Fruit fly (Drosophila melanogaster) whole organism, embryonic: ENCODE data around the gene Or67a.

Source experiments
- Asciz ChIP-seq: fragments of 200-800 bp; sonication (Bioruptor generic); optimal IDR thresholded peaks from 2 replicates; lab custom pipeline; 2017; ENCODE audit warnings: missing biosample characterization, mild to moderate bottlenecking, missing genetic modification characterization, missing genetic modification reagents
- CG10267 ChIP-seq: fragments of 200-800 bp; sonication (Bioruptor generic); optimal IDR thresholded peaks from 2 replicates; lab custom pipeline; 2018; ENCODE audit warnings: missing biosample characterization, mild to moderate bottlenecking, missing genetic modification characterization, moderate library complexity
- CG13624 ChIP-seq: fragments of 200-800 bp; sonication (Bioruptor generic); optimal IDR thresholded peaks from 2 replicates; lab custom pipeline; 2016; ENCODE audit warnings: missing biosample characterization, missing genetic modification characterization
- CG14441 ChIP-seq: fragments of 200-800 bp; sonication (Bioruptor generic); IDR thresholded peaks from 2 replicates; pipeline ENCODE4 v1.3.6; 2022; ENCODE audit warnings: missing biosample characterization, missing genetic modification characterization
- CG15011 ChIP-seq: fragments of 200-800 bp; sonication (Bioruptor generic); optimal IDR thresholded peaks from 3 replicates; lab custom pipeline; 2018; ENCODE audit warnings: missing biosample characterization, mild to moderate bottlenecking, missing genetic modification characterization
- CG15696 ChIP-seq: fragments of 200-800 bp; sonication (Bioruptor generic); optimal IDR thresholded peaks from 2 replicates; lab custom pipeline; 2019; ENCODE audit warnings: missing biosample characterization, mild to moderate bottlenecking, missing genetic modification characterization, moderate library complexity
- CG16863 ChIP-seq: fragments of 200-800 bp; sonication (Bioruptor generic); optimal IDR thresholded peaks from 3 replicates; lab custom pipeline; 2016; ENCODE audit warnings: missing biosample characterization, missing genetic modification characterization
- CG17359 ChIP-seq: fragments of 200-800 bp; sonication (Bioruptor generic); optimal IDR thresholded peaks from 3 replicates; lab custom pipeline; 2018; ENCODE audit warnings: missing biosample characterization, mild to moderate bottlenecking, missing genetic modification characterization, moderate library complexity
- CG17361 ChIP-seq: fragments of 200-800 bp; sonication (Bioruptor generic); IDR thresholded peaks from 3 replicates; pipeline ENCODE4 v1.3.6; 2022; ENCODE audit warnings: missing biosample characterization, missing genetic modification characterization
- CG18262 ChIP-seq: fragments of 200-800 bp; optimal IDR thresholded peaks from 3 replicates; lab custom pipeline; 2019; ENCODE audit warnings: missing biosample characterization, mild to moderate bottlenecking, missing genetic modification characterization, moderate library complexity
- CG18599 ChIP-seq: fragments of 200-800 bp; sonication (Bioruptor generic); optimal IDR thresholded peaks from 3 replicates; lab custom pipeline; 2017; ENCODE audit warnings: missing biosample characterization, missing genetic modification characterization, mild to moderate bottlenecking, moderate library complexity, missing genetic modification reagents
- CG30020 ChIP-seq: fragments of 200-800 bp; optimal IDR thresholded peaks from 2 replicates; lab custom pipeline; 2019; ENCODE audit warnings: missing biosample characterization, mild to moderate bottlenecking, missing genetic modification characterization, moderate library complexity
- CG30403 ChIP-seq: fragments of 200-800 bp; sonication (Bioruptor generic); optimal IDR thresholded peaks from 3 replicates; lab custom pipeline; 2016; ENCODE audit warnings: missing biosample characterization, missing genetic modification characterization
- CG31365 ChIP-seq: fragments of 200-800 bp; sonication (Bioruptor generic); optimal IDR thresholded peaks from 2 replicates; lab custom pipeline; 2018; ENCODE audit warnings: missing biosample characterization, mild to moderate bottlenecking, missing genetic modification characterization
- CG3163 ChIP-seq: fragments of 200-800 bp; sonication (Bioruptor generic); optimal IDR thresholded peaks from 3 replicates; lab custom pipeline; 2016; ENCODE audit warnings: missing biosample characterization, missing genetic modification characterization
- CG4854 ChIP-seq: fragments of 200-800 bp; sonication (Bioruptor generic); optimal IDR thresholded peaks from 2 replicates; lab custom pipeline; 2016; ENCODE audit warnings: missing biosample characterization, missing genetic modification characterization, inconsistent platforms
- CG6813 ChIP-seq: fragments of 200-800 bp; sonication (Bioruptor generic); optimal IDR thresholded peaks from 2 replicates; lab custom pipeline; 2017; ENCODE audit warnings: missing biosample characterization, missing genetic modification characterization, mild to moderate bottlenecking, moderate library complexity, missing genetic modification reagents
- CG7271 ChIP-seq: fragments of 200-800 bp; sonication (Bioruptor generic); optimal IDR thresholded peaks from 2 replicates; lab custom pipeline; 2018; ENCODE audit warnings: missing biosample characterization, mild to moderate bottlenecking, missing genetic modification characterization, moderate library complexity
- CG7987 ChIP-seq: fragments of 200-800 bp; sonication (Bioruptor generic); optimal IDR thresholded peaks from 2 replicates; lab custom pipeline; 2018; ENCODE audit warnings: missing biosample characterization, mild to moderate bottlenecking, missing genetic modification characterization, moderate library complexity
- CG8281 ChIP-seq: fragments of 200-800 bp; sonication (Bioruptor generic); optimal IDR thresholded peaks from 2 replicates; lab custom pipeline; 2018; ENCODE audit warnings: missing biosample characterization, mild to moderate bottlenecking, missing genetic modification characterization, moderate library complexity
- CoRest ChIP-seq: fragments of 200-800 bp; sonication (Bioruptor generic); optimal IDR thresholded peaks from 3 replicates; lab custom pipeline; 2018; ENCODE audit warnings: missing biosample characterization, mild to moderate bottlenecking, missing genetic modification characterization, moderate library complexity
- D19A ChIP-seq: fragments of 200-800 bp; optimal IDR thresholded peaks from 3 replicates; lab custom pipeline; 2019; ENCODE audit warnings: missing biosample characterization, mild to moderate bottlenecking, missing genetic modification characterization, moderate library complexity
- Fer1 ChIP-seq: fragments of 200-800 bp; sonication (Bioruptor generic); optimal IDR thresholded peaks from 2 replicates; lab custom pipeline; 2017; ENCODE audit warnings: missing biosample characterization, mild to moderate bottlenecking, missing genetic modification characterization
- HmgZ ChIP-seq: fragments of 200-800 bp; sonication (Bioruptor generic); optimal IDR thresholded peaks from 2 replicates; lab custom pipeline; 2018; ENCODE audit warnings: missing biosample characterization, mild to moderate bottlenecking, missing genetic modification characterization
- Jarid2 ChIP-seq: fragments of 200-800 bp; sonication (Bioruptor generic); optimal IDR thresholded peaks from 3 replicates; lab custom pipeline; 2017; ENCODE audit warnings: mild to moderate bottlenecking, missing biosample characterization, missing genetic modification reagents, missing genetic modification characterization
- NFAT ChIP-seq: fragments of 200-800 bp; sonication (Bioruptor generic); IDR thresholded peaks from 2 replicates; pipeline ENCODE4 v1.3.6; 2022; ENCODE audit warnings: missing biosample characterization, missing genetic modification characterization
- NK7.1 ChIP-seq: fragments of 200-800 bp; sonication (Bioruptor generic); optimal IDR thresholded peaks from 3 replicates; lab custom pipeline; 2016; ENCODE audit warnings: missing biosample characterization, missing genetic modification characterization
- Oli ChIP-seq: fragments of 200-800 bp; sonication (Bioruptor generic); optimal IDR thresholded peaks from 2 replicates; lab custom pipeline; 2018; ENCODE audit warnings: missing biosample characterization, mild to moderate bottlenecking, missing genetic modification characterization, moderate library complexity
- Sox102F ChIP-seq: fragments of 200-800 bp; sonication (Bioruptor generic); optimal IDR thresholded peaks from 2 replicates; lab custom pipeline; 2018; ENCODE audit warnings: missing biosample characterization, mild to moderate bottlenecking, missing genetic modification characterization, moderate library complexity
- Sry-β ChIP-seq: fragments of 200-800 bp; sonication (Bioruptor generic); optimal IDR thresholded peaks from 2 replicates; lab custom pipeline; 2018; ENCODE audit warnings: missing biosample characterization, mild to moderate bottlenecking, missing genetic modification characterization, moderate library complexity
- Ssrp ChIP-seq: fragments of 200-800 bp; sonication (Bioruptor generic); optimal IDR thresholded peaks from 2 replicates; lab custom pipeline; 2018; ENCODE audit warnings: missing biosample characterization, mild to moderate bottlenecking, missing genetic modification characterization, moderate library complexity
- Trl ChIP-seq, 3 experiments: fragments of >200 bp in 2 of 3; fragments of 200-800 bp in 1 of 3; sonication (Bioruptor generic) in 1 of 3; optimal IDR thresholded peaks; 2 replicates in 1 of 3; 3 replicates in 2 of 3; lab custom pipeline; 2016 to 2017; ENCODE audit warnings: missing biosample characterization in 1 of 3, missing genetic modification characterization in 1 of 3
- bcd ChIP-seq: fragments of 200-800 bp; sonication (Bioruptor generic); optimal IDR thresholded peaks from 2 replicates; lab custom pipeline; 2017; ENCODE audit warnings: missing biosample characterization, mild to moderate bottlenecking, missing genetic modification characterization
- bowl ChIP-seq: fragments of 200-800 bp; sonication (Bioruptor generic); IDR thresholded peaks from 2 replicates; pipeline ENCODE4 v1.3.6; 2022; ENCODE audit warnings: missing biosample characterization, missing genetic modification characterization
- cad ChIP-seq: fragments of >200 bp; optimal IDR thresholded peaks from 2 replicates; lab custom pipeline; 2017; ENCODE audit warnings: missing biosample characterization, missing genetic modification characterization
- gem ChIP-seq: fragments of 200-800 bp; sonication (Bioruptor generic); optimal IDR thresholded peaks from 2 replicates; lab custom pipeline; 2019; ENCODE audit warnings: missing biosample characterization, mild to moderate bottlenecking, missing genetic modification characterization, moderate library complexity
- lmd ChIP-seq: fragments of 200-800 bp; sonication (Bioruptor generic); IDR thresholded peaks from 2 replicates; pipeline ENCODE4 v1.3.6; 2022; ENCODE audit warnings: missing biosample characterization, missing genetic modification characterization
- lola ChIP-seq, 3 experiments: fragments of >200 bp in 2 of 3; fragments of 200-800 bp in 1 of 3; sonication (Bioruptor generic) in 1 of 3; optimal IDR thresholded peaks; 2 replicates each; lab custom pipeline; 2017 to 2019; ENCODE audit warnings: missing biosample characterization in 3 of 3, missing genetic modification characterization in 3 of 3, mild to moderate bottlenecking in 1 of 3, moderate library complexity in 1 of 3
- otp ChIP-seq: fragments of 200-800 bp; sonication (Bioruptor generic); IDR thresholded peaks from 3 replicates; pipeline ENCODE4, ENCODE4 v1.3.6; 2022; ENCODE audit warnings: missing biosample characterization, missing genetic modification characterization
- pho ChIP-seq: fragments of 200-800 bp; sonication (Bioruptor generic); optimal IDR thresholded peaks from 2 replicates; lab custom pipeline; 2016; ENCODE audit warnings: missing biosample characterization, missing genetic modification characterization
- pros ChIP-seq: fragments of 200-800 bp; sonication (Bioruptor generic); optimal IDR thresholded peaks from 3 replicates; lab custom pipeline; 2019; ENCODE audit warnings: missing biosample characterization, mild to moderate bottlenecking, missing genetic modification characterization, moderate library complexity
- ranshi ChIP-seq: fragments of 200-800 bp; sonication (Bioruptor generic); IDR thresholded peaks from 2 replicates; pipeline ENCODE4 v1.3.6; 2022; ENCODE audit warnings: missing biosample characterization, missing genetic modification characterization
- schlank ChIP-seq: fragments of 200-800 bp; sonication (Bioruptor generic); optimal IDR thresholded peaks from 2 replicates; lab custom pipeline; 2018; ENCODE audit warnings: missing biosample characterization, mild to moderate bottlenecking, missing genetic modification characterization
- sd ChIP-seq: fragments of 200-800 bp; sonication (Bioruptor generic); optimal IDR thresholded peaks from 3 replicates; lab custom pipeline; 2018; ENCODE audit warnings: missing biosample characterization, mild to moderate bottlenecking, missing genetic modification characterization, moderate library complexity
- trem ChIP-seq: fragments of 200-800 bp; optimal IDR thresholded peaks from 3 replicates; lab custom pipeline; 2019; ENCODE audit warnings: missing biosample characterization, mild to moderate bottlenecking, missing genetic modification characterization, moderate library complexity
- twi ChIP-seq: fragments of 200-800 bp; optimal IDR thresholded peaks from 2 replicates; lab custom pipeline; 2019; ENCODE audit warnings: missing biosample characterization, mild to moderate bottlenecking, missing genetic modification characterization, moderate library complexity
- unpg ChIP-seq: fragments of 200-800 bp; sonication (Bioruptor generic); optimal IDR thresholded peaks from 3 replicates; lab custom pipeline; 2018; ENCODE audit warnings: missing biosample characterization, mild to moderate bottlenecking, missing genetic modification characterization, moderate library complexity
- vfl ChIP-seq: fragments of 200-800 bp; sonication (Bioruptor generic); optimal IDR thresholded peaks from 2 replicates; lab custom pipeline; 2016; ENCODE audit warnings: missing biosample characterization, missing genetic modification characterization

The Or67a gene

DNA sequence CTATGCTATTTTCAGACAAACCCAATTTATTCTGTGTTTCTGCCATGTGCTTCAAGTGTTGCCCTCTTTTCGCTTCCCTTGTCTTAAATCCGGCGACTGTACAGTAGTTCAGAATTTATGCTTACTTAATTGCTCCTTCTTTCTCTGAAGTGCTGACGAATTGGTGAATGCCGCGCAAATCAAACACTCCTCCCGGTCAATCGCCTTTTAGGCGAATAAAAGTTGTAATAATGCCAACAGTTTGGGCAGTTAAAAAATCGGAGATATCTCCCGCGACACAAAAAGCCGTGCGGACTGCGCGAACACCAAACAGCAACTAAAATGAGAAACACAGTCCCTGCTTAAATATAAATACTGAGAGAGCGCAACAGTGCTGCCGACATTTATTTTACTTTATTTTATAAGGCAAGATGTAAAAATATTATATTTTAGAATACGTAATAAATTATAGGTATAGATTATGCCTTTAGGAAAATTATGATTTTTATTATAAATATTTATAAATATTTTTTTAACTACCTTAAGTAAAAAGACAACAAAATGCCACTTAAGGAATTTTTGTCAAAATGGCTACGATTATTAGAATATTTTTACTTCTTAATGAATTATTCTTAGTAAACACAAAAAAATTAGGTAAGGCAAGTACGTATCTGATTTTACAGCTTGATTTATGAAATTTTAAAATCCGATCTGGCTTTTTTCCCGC, 23.7 kb upstream of the Or67a start, which contains the start of gene path (continued):
- TF ChIP-seq Jarid2 (GFP tag; lab: Kevin White, UChicago) (peak; percentile 100), CG30020 (tag; lab: Kevin White, UChicago) (peak; percentile 14), schlank (tag; lab: Kevin White, UChicago) (no peak), CG31365 (peak; percentile 2), vfl (GFP tag; lab: Kevin White, UChicago) (no peak), lola (GFP tag; optimal IDR thresholded peaks at IDR 0.05; lab: Kevin White, UChicago) (peak in 1 of 3 experiments; percentile 39), Sox102F (peak; percentile 15), CG6813 (GFP tag; lab: Kevin White, UChicago) (no peak), Sry-β (peak; percentile 94), CG16863 (no peak), HmgZ (peak; percentile 22), cad (no peak), lmd (GFP tag; lab: Robert Waterston, UW) (no peak), trem (peak; percentile 67), CG10267 (tag; lab: Kevin White, UChicago) (peak; percentile 66), otp (GFP tag; lab: Robert Waterston, UW) (peak; percentile 50; the same call in 1 of the 3 replicates), bowl (GFP tag; lab: Robert Waterston, UW) (no peak), unpg (peak; percentile 8), CG7987 (GFP tag; lab: Kevin White, UChicago) (peak; percentile 24), CG15696 (tag; lab: Kevin White, UChicago) (peak; percentile 31), CG18262 (peak; percentile 83), NK7.1 (GFP tag; lab: Kevin White, UChicago) (no peak), Fer1 (GFP tag; lab: Kevin White, UChicago) (peak; percentile 57), NFAT (GFP tag; lab: Robert Waterston, UW) (no peak), CG17361 (GFP tag; lab: Robert Waterston, UW) (peak; percentile 77), Ssrp (tag; lab: Kevin White, UChicago) (no peak), Oli (tag; lab: Kevin White, UChicago) (peak; percentile 33), CG18599 (peak; percentile 62), D19A (tag; lab: Kevin White, UChicago) (peak; percentile 58), gem (tag; lab: Kevin White, UChicago) (peak; percentile 67), CG4854 (GFP tag; lab: Kevin White, UChicago) (peak; percentile 20), CG13624 (GFP tag; lab: Kevin White, UChicago) (no peak), twi (tag; lab: Kevin White, UChicago) (peak; percentile 49), CG30403 (GFP tag; lab: Kevin White, UChicago) (peak; percentile 35), CG3163 (GFP tag; lab: Kevin White, UChicago) (peak; percentile 54), Trl (optimal IDR thresholded peaks at IDR 0.05; lab: Kevin White, UChicago) (peak in 1 of 2 experiments; percentile 43), Trl (GFP tag; optimal IDR thresholded peaks at IDR 0.05; lab: Kevin White, UChicago) (peak; percentile 10), CG14441 (GFP tag; lab: Robert Waterston, UW) (peak; percentile 25; the same call in 1 of the 2 replicates), CG15011 (GFP tag; lab: Kevin White, UChicago) (no peak), CG17359 (tag; lab: Kevin White, UChicago) (peak; percentile 39), bcd (GFP tag; lab: Kevin White, UChicago) (peak; percentile 4), CoRest (tag; lab: Kevin White, UChicago) (peak; percentile 19), Asciz (GFP tag; lab: Kevin White, UChicago) (peak; percentile 46), pros (GFP tag; lab: Kevin White, UChicago) (no peak), CG8281 (no peak), CG7271 (no peak), ranshi (peak; percentile 19; the same call in 1 of the 2 replicates), pho (GFP tag; lab: Kevin White, UChicago) (no peak), sd (tag; lab: Kevin White, UChicago) (peak; percentile 1)
